Fruit fly (Drosophila melanogaster) whole organism: ENCODE results near the gene Dci.

ENCODE experiments used
- CG8478 ChIP-seq: fragments of >200 bp; optimal IDR thresholded peaks from 2 replicates; lab custom pipeline; 2018; ENCODE audit warnings: inconsistent platforms
- Dll ChIP-seq: fragments of >200 bp; optimal IDR thresholded peaks from 2 replicates; lab custom pipeline; 2017
- EcR ChIP-seq, 2 experiments: fragments of >200 bp; optimal IDR thresholded peaks; 2 replicates each; lab custom pipeline; 2017; ENCODE audit warnings: missing biosample characterization in 2 of 2, missing genetic modification characterization in 2 of 2, missing genetic modification reagents in 2 of 2
- pan ChIP-seq: fragments of >200 bp; optimal IDR thresholded peaks from 2 replicates; lab custom pipeline; 2017
- psq ChIP-seq: fragments of >200 bp; optimal IDR thresholded peaks from 2 replicates; lab custom pipeline; 2017
- usp ChIP-seq: fragments of >200 bp; optimal IDR thresholded peaks from 2 replicates; lab custom pipeline; 2017; ENCODE audit warnings: missing biosample characterization, missing genetic modification characterization, mixed read lengths

Dci gene

dm6 chr3L:885006-885405 is 33.9 kb downstream of the Dci start:
- TF ChIP-seq CG8478 (lab: Kevin White, UChicago) = no peak
- no peak for TF ChIP-seq psq (lab: Kevin White, UChicago)
- no peak for TF ChIP-seq pan (lab: Kevin White, UChicago)
- TF ChIP-seq Dll (lab: Kevin White, UChicago) = no peak
- no peak for TF ChIP-seq EcR (GFP tag; optimal IDR thresholded peaks at IDR 0.05; lab: Kevin White, UChicago)
- TF ChIP-seq usp = no peak

dm6 chr3L:885624-886257 is 34.6 kb downstream of the Dci start:
- TF ChIP-seq Dll (lab: Kevin White, UChicago) = no peak
- TF ChIP-seq usp = no peak
- no peak for TF ChIP-seq psq (lab: Kevin White, UChicago)
- no peak for TF ChIP-seq pan (lab: Kevin White, UChicago)
- no peak for TF ChIP-seq EcR (GFP tag; optimal IDR thresholded peaks at IDR 0.05; lab: Kevin White, UChicago)
- TF ChIP-seq CG8478 (lab: Kevin White, UChicago) = no peak

- TF ChIP-seq EcR (GFP tag; optimal IDR thresholded peaks at IDR 0.05; lab: Kevin White, UChicago) = no peak
- no peak for TF ChIP-seq CG8478 (lab: Kevin White, UChicago)
- TF ChIP-seq psq (lab: Kevin White, UChicago) = no peak
- no peak for TF ChIP-seq Dll (lab: Kevin White, UChicago)
- no peak for TF ChIP-seq usp
- TF ChIP-seq pan (lab: Kevin White, UChicago) = no peak
Measured at dm6 chr3L:887423-888097, 36.4 kb downstream of the Dci start.

dm6 chr3L:888372-888771 is 37.2 kb downstream of the Dci start:
- TF ChIP-seq psq (lab: Kevin White, UChicago) (no peak), EcR (GFP tag; optimal IDR thresholded peaks at IDR 0.05; lab: Kevin White, UChicago) (no peak), usp (no peak), pan (lab: Kevin White, UChicago) (no peak), Dll (lab: Kevin White, UChicago) (no peak), CG8478 (lab: Kevin White, UChicago) (no peak)

- TF ChIP-seq Dll (lab: Kevin White, UChicago) = peak; percentile 79
- no peak for TF ChIP-seq CG8478 (lab: Kevin White, UChicago)
Measured at dm6 chr3L:895314-895980, 44.3 kb downstream of the Dci start, which contains the start of gene CG34056. Gene CG34056 (plus strand): TSS chr3L:895951.

- TF ChIP-seq pan (lab: Kevin White, UChicago) (no peak), Dll (lab: Kevin White, UChicago) (no peak), CG8478 (lab: Kevin White, UChicago) (no peak), psq (lab: Kevin White, UChicago) (no peak), EcR (GFP tag; optimal IDR thresholded peaks at IDR 0.05; lab: Kevin White, UChicago) (no peak), usp (no peak)
Measured at dm6 chr3L:897080-897479, 45.9 kb downstream of the Dci start, which contains the start of gene CG34057. Gene CG34057 (plus strand): TSS chr3L:897380.

- TF ChIP-seq pan (lab: Kevin White, UChicago) = no peak
- no peak for TF ChIP-seq psq (lab: Kevin White, UChicago)
- TF ChIP-seq Dll (lab: Kevin White, UChicago) = no peak
Measured at dm6 chr3L:899304-899703, 48.2 kb downstream of the Dci start.

dm6 chr3L:900466-901249 is 49.5 kb downstream of the Dci start:
- TF ChIP-seq Dll (lab: Kevin White, UChicago) (no peak), EcR (GFP tag; optimal IDR thresholded peaks at IDR 0.05; lab: Kevin White, UChicago) (no peak), pan (lab: Kevin White, UChicago) (no peak), usp (no peak), CG8478 (lab: Kevin White, UChicago) (no peak), psq (lab: Kevin White, UChicago) (no peak)

- no peak for TF ChIP-seq Dll (lab: Kevin White, UChicago)
- no peak for TF ChIP-seq usp
- no peak for TF ChIP-seq CG8478 (lab: Kevin White, UChicago)
Measured at dm6 chr3L:901442-901841, 50.3 kb downstream of the Dci start.
